Fruit fly (Drosophila melanogaster): ENCODE results near the gene Sh.

The Sh gene

dm6 chrX:18003772-18004569 lies 59.1 kb downstream of the Sh start (continued):
- TF ChIP-seq crp (GFP tag; optimal IDR thresholded peaks at IDR 0.05) = no peak
- TF ChIP-seq CG13424 (tag; optimal IDR thresholded peaks at IDR 0.05) = peak; percentile 72
- TF ChIP-seq CG11696 (GFP tag; IDR thresholded peaks at IDR 0.05) = no peak
- no peak for TF ChIP-seq dan (GFP tag; IDR thresholded peaks at IDR 0.05)
- no peak for TF ChIP-seq Xrp1 (GFP tag; IDR thresholded peaks at IDR 0.05)
- no peak for TF ChIP-seq disco-r (GFP tag; optimal IDR thresholded peaks at IDR 0.05)
- no peak for TF ChIP-seq ttk (GFP tag; IDR thresholded peaks at IDR 0.05)
- TF ChIP-seq HLH4C (GFP tag; IDR thresholded peaks at IDR 0.05; ENCODE audit: partially characterized antibody) = no peak
- peak; percentile 79 for TF ChIP-seq CG18599 (GFP tag; optimal IDR thresholded peaks at IDR 0.05)
- TF ChIP-seq Drgx (GFP tag; IDR thresholded peaks at IDR 0.05) = no peak
- peak; percentile 6 for TF ChIP-seq CG5180 (GFP tag; optimal IDR thresholded peaks at IDR 0.05)
- peak; percentile 39 for TF ChIP-seq CG10209 (GFP tag; optimal IDR thresholded peaks at IDR 0.05)
- no peak for TF ChIP-seq Chrac-16 (GFP tag; optimal IDR thresholded peaks at IDR 0.05)
- peak; percentile 13; the same call in 1 of the 3 replicates for TF ChIP-seq row (GFP tag; IDR thresholded peaks at IDR 0.05)
- TF ChIP-seq ken (GFP tag; IDR thresholded peaks at IDR 0.05) = no peak
- no peak for TF ChIP-seq CG9932 (GFP tag; IDR thresholded peaks at IDR 0.05)
- no peak for TF ChIP-seq CG10979 (tag; optimal IDR thresholded peaks at IDR 0.05)
- TF ChIP-seq pzg (GFP tag; optimal IDR thresholded peaks at IDR 0.05) = no peak
- no peak for TF ChIP-seq schlank (tag; optimal IDR thresholded peaks at IDR 0.05)
- TF ChIP-seq CG10274 (GFP tag; optimal IDR thresholded peaks at IDR 0.05) = no peak
- TF ChIP-seq CG17385 (GFP tag; optimal IDR thresholded peaks at IDR 0.05) = no peak
- TF ChIP-seq shn (GFP tag; optimal IDR thresholded peaks at IDR 0.05) = no peak
- TF ChIP-seq B-H2 (GFP tag; optimal IDR thresholded peaks at IDR 0.05) = peak; percentile 23
- no peak for TF ChIP-seq CG14710 (tag; optimal IDR thresholded peaks at IDR 0.05)
- no peak for TF ChIP-seq CG11560 (tag; IDR thresholded peaks at IDR 0.05)
- peak; percentile 36 for TF ChIP-seq fd3F (GFP tag; optimal IDR thresholded peaks at IDR 0.05)
- no peak for TF ChIP-seq tx (GFP tag; optimal IDR thresholded peaks at IDR 0.05)
- no peak for TF ChIP-seq tna (GFP tag; IDR thresholded peaks at IDR 0.05; ENCODE audit: partially characterized antibody)
- TF ChIP-seq CG10462 (GFP tag; optimal IDR thresholded peaks at IDR 0.05) = no peak
- no peak for TF ChIP-seq CG4282 (GFP tag; optimal IDR thresholded peaks at IDR 0.05)
- TF ChIP-seq Gug (GFP tag; IDR thresholded peaks at IDR 0.05) = no peak
- TF ChIP-seq CG14860 (GFP tag; IDR thresholded peaks at IDR 0.05; ENCODE audit: partially characterized antibody) = no peak
- TF ChIP-seq CG12155 (GFP tag; optimal IDR thresholded peaks at IDR 0.05) = no peak
- TF ChIP-seq lilli (GFP tag; optimal IDR thresholded peaks at IDR 0.05) = no peak
- no peak for TF ChIP-seq CG1832 (GFP tag; optimal IDR thresholded peaks at IDR 0.05)
- TF ChIP-seq Atf-2 (GFP tag; optimal IDR thresholded peaks at IDR 0.05) = no peak
- TF ChIP-seq Hsf (GFP tag; optimal IDR thresholded peaks at IDR 0.05) = no peak
- no peak for TF ChIP-seq zf30C (GFP tag; optimal IDR thresholded peaks at IDR 0.05)
- no peak for TF ChIP-seq CG15269 (tag; optimal IDR thresholded peaks at IDR 0.05)
- TF ChIP-seq CG17612 (GFP tag; IDR thresholded peaks at IDR 0.05) = no peak
- TF ChIP-seq stwl (tag; optimal IDR thresholded peaks at IDR 0.05) = no peak
- TF ChIP-seq CG3726 (GFP tag; IDR thresholded peaks at IDR 0.05) = no peak
- peak; percentile 58 for TF ChIP-seq phol (tag; optimal IDR thresholded peaks at IDR 0.05)
- no peak for TF ChIP-seq insv (GFP tag; optimal IDR thresholded peaks at IDR 0.05)
- TF ChIP-seq wor (GFP tag; IDR thresholded peaks at IDR 0.05) = no peak
- TF ChIP-seq Neu2 (GFP tag; optimal IDR thresholded peaks at IDR 0.05; ENCODE audit: borderline replicate concordance) = no peak
- TF ChIP-seq tgo (GFP tag; IDR thresholded peaks at IDR 0.05) = no peak
- no peak for TF ChIP-seq D (optimal IDR thresholded peaks at IDR 0.05)
- TF ChIP-seq D (GFP tag; optimal IDR thresholded peaks at IDR 0.05) = no peak
- TF ChIP-seq chif (GFP tag; optimal IDR thresholded peaks at IDR 0.05) = no peak

All from whole organism, embryonic.